Worm (Caenorhabditis elegans) whole organism, L4/young adult: ENCODE data around the gene pam-1.

Source experiments
- dao-5 ChIP-seq: sonication (generic microtip); optimal IDR thresholded peaks from 2 replicates; lab custom pipeline; 2016; ENCODE audit warnings: missing genotype, missing genetic modification characterization, moderate library complexity, missing compliant biosample characterization
- him-1 ChIP-seq: sonication (generic microtip); optimal IDR thresholded peaks from 2 replicates; lab custom pipeline; 2016; ENCODE audit warnings: missing genotype, missing genetic modification reagents, missing genetic modification characterization, missing compliant biosample characterization

DNA sequence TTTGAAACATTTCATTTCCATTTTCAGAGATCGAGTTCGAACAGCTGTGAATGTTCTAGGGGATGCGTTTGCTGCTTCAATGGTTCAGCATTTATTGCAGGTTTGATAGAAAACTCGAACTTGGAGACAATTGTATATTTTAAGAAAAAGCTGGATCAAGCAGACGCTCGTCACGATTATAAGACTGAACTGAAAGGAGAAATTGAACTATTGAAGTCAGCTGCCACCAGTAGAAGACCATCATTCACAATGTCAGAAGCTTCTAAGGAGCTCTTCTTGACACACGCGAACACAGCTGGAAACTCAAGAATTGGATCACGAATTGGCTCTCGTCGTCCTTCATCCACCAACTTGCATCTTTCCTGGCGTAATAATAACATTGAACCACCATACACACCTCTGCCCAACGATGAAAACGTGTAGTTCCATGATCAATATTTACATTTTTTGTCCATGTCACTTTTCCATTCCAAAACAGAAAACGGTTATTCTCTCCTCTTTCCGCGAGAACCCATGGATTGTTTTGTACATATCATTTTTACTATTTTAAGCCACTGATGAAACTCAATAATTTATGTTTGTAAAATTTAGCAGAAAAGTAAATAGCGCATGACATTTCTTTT, 44.6 kb downstream of the pam-1 start:
- TF ChIP-seq him-1 (tag; lab: Kevin White, UChicago) (no peak), dao-5 (tag; lab: Kevin White, UChicago) (no peak)
